Worm (Caenorhabditis elegans): ENCODE data around the gene mps-1.
A peak's percentile ranks its signal among the peaks of the same experiment; 100 is the strongest.

- TF ChIP-seq snpc-4 (tag; optimal IDR thresholded peaks at IDR 0.05) (peak; percentile 44), fkh-10 (GFP tag; optimal IDR thresholded peaks at IDR 0.05) (peak; percentile 20), zip-4 (GFP tag; optimal IDR thresholded peaks at IDR 0.05) (peak; percentile 54), unc-62 (GFP tag; optimal IDR thresholded peaks at IDR 0.05) (no peak)
These were observed 24.3 kb downstream of the mps-1 start, which contains the start of gene F13H8.2 for ce11 chrII:6269805-6270414.
